6 worm cellular contexts compared by ENCODE assay signal in genomic region chrX:13158487-13158886, ce11.
TF ChIP-seq lines count a peak whose summit lies in the region.

No protein-coding gene starts in this region.

TF ChIP-seq in whole organism, L1 larva, 84 proteins besides CTCF, POLR2A, EP300 and RAD21:
- TF ChIP-seq unc-86 (tag; optimal IDR thresholded peaks at IDR 0.05; lab: Kevin White, UChicago) (no peak), lir-3 (tag; optimal IDR thresholded peaks at IDR 0.05; lab: Kevin White, UChicago; ENCODE audit: poor library complexity) (no peak), lin-14 (GFP tag; optimal IDR thresholded peaks at IDR 0.05; lab: Kevin White, UChicago) (peak; percentile 11), vab-15 (tag; optimal IDR thresholded peaks at IDR 0.05; lab: Kevin White, UChicago) (no peak)

TF ChIP-seq in whole organism, L2 larva, 48 proteins besides CTCF, POLR2A, EP300 and RAD21:
- peak; percentile 38 for TF ChIP-seq unc-55 (GFP tag; optimal IDR thresholded peaks at IDR 0.05; lab: Kevin White, UChicago)
- no peak for TF ChIP-seq nhr-25 (tag; optimal IDR thresholded peaks at IDR 0.05; lab: Kevin White, UChicago)
- no peak for TF ChIP-seq blmp-1 (tag; optimal IDR thresholded peaks at IDR 0.05; lab: Kevin White, UChicago; ENCODE audit: insufficient read depth)

TF ChIP-seq in whole organism, L3 larva, 47 proteins besides CTCF, POLR2A, EP300 and RAD21:
- TF ChIP-seq eor-1 (tag; optimal IDR thresholded peaks at IDR 0.05; lab: Kevin White, UChicago) (no peak), pha-4 (tag; optimal IDR thresholded peaks at IDR 0.05; lab: Kevin White, UChicago) (peak; percentile 5)

TF ChIP-seq in whole organism, L4 larva, 104 proteins besides CTCF, POLR2A, EP300 and RAD21:
- TF ChIP-seq daf-8 (GFP tag; IDR thresholded peaks at IDR 0.05; lab: Robert Waterston, UW) (no peak), aha-1 (tag; lab: Kevin White, UChicago) (peak; percentile 10), mes-2 (tag; optimal IDR thresholded peaks at IDR 0.05; lab: Kevin White, UChicago; ENCODE audit: poor library complexity, severe bottlenecking) (peak; percentile 12)

TF ChIP-seq in whole organism, late embryonic, 69 proteins besides CTCF, POLR2A, EP300 and RAD21:
- TF ChIP-seq nfya-1 (tag; optimal IDR thresholded peaks at IDR 0.05; lab: Kevin White, UChicago) (no peak), ceh-48 (tag; optimal IDR thresholded peaks at IDR 0.05; lab: Kevin White, UChicago) (peak; percentile 13)

TF ChIP-seq in whole organism, young adult, 124 proteins besides CTCF, POLR2A, EP300 and RAD21:
- no peak for TF ChIP-seq lsy-27 (tag; optimal IDR thresholded peaks at IDR 0.05; lab: Kevin White, UChicago; ENCODE audit: borderline replicate concordance, insufficient read depth)
- peak; percentile 62; the same call in 1 of the 2 replicates for TF ChIP-seq cebp-1 (GFP tag; IDR thresholded peaks at IDR 0.05; lab: Robert Waterston, UW)
- TF ChIP-seq cebp-1 (tag; optimal IDR thresholded peaks at IDR 0.05; lab: Kevin White, UChicago), result peak; percentile 90
TF ChIP-seq in whole organism, young adult: peak in this region for 1.
